Fruit fly (Drosophila melanogaster) whole organism, embryonic: ENCODE measurements around the gene ninaE.

Source experiments
- Aef1 ChIP-seq: fragments of 200-800 bp; sonication (Bioruptor generic); IDR thresholded peaks from 3 replicates; pipeline ENCODE4 v1.3.6; 2022; ENCODE audit warnings: missing biosample characterization, missing genetic modification characterization
- Atf6 ChIP-seq: fragments of 200-800 bp; sonication (Bioruptor generic); IDR thresholded peaks from 2 replicates; pipeline ENCODE4 v1.3.6; 2022; ENCODE audit warnings: missing biosample characterization, missing genetic modification characterization
- Bgb ChIP-seq: fragments of 200-800 bp; sonication (Bioruptor generic); IDR thresholded peaks from 2 replicates; pipeline ENCODE4 v1.3.6; 2022; ENCODE audit warnings: missing biosample characterization, missing genetic modification characterization; ENCODE audit not compliant: partially characterized antibody
- Bteb2 ChIP-seq: fragments of 200-800 bp; sonication (Bioruptor generic); optimal IDR thresholded peaks from 2 replicates; lab custom pipeline; 2016; ENCODE audit warnings: missing biosample characterization, missing genetic modification characterization
- CG10274 ChIP-seq: fragments of 200-800 bp; sonication (Bioruptor generic); optimal IDR thresholded peaks from 3 replicates; lab custom pipeline; 2017; ENCODE audit warnings: missing biosample characterization, mild to moderate bottlenecking, missing genetic modification characterization
- CG10462 ChIP-seq: fragments of 200-800 bp; sonication (Bioruptor generic); optimal IDR thresholded peaks from 2 replicates; lab custom pipeline; 2016; ENCODE audit warnings: missing biosample characterization, missing genetic modification characterization
- CG11093 ChIP-seq: fragments of 200-800 bp; sonication (Bioruptor generic); IDR thresholded peaks from 3 replicates; pipeline ENCODE4 v1.3.6; 2022; ENCODE audit warnings: missing biosample characterization, missing genetic modification characterization
- CG11456 ChIP-seq: fragments of 200-800 bp; sonication (Bioruptor generic); IDR thresholded peaks from 3 replicates; pipeline ENCODE4 v1.3.6; 2022; ENCODE audit warnings: missing biosample characterization, missing genetic modification characterization
- CG13296 ChIP-seq: fragments of 200-800 bp; sonication (Bioruptor generic); optimal IDR thresholded peaks from 3 replicates; lab custom pipeline; 2018; ENCODE audit warnings: missing biosample characterization, mild to moderate bottlenecking, missing genetic modification characterization
- CG15514 ChIP-seq: fragments of 200-800 bp; sonication (Bioruptor generic); optimal IDR thresholded peaks from 3 replicates; lab custom pipeline; 2017; ENCODE audit warnings: missing biosample characterization, missing genetic modification characterization, mild to moderate bottlenecking, moderate library complexity, missing genetic modification reagents
- CG15601 ChIP-seq: fragments of 200-800 bp; sonication (Bioruptor generic); optimal IDR thresholded peaks from 3 replicates; lab custom pipeline; 2019; ENCODE audit warnings: missing biosample characterization, mild to moderate bottlenecking, missing genetic modification characterization, moderate library complexity
- CG1832 ChIP-seq: fragments of 200-800 bp; sonication (Bioruptor generic); optimal IDR thresholded peaks from 2 replicates; lab custom pipeline; 2017; ENCODE audit warnings: missing biosample characterization, mild to moderate bottlenecking, missing genetic modification characterization, inconsistent platforms
- CG2712 ChIP-seq: fragments of 200-800 bp; optimal IDR thresholded peaks from 3 replicates; lab custom pipeline; 2019; ENCODE audit warnings: missing biosample characterization, mild to moderate bottlenecking, missing genetic modification characterization, moderate library complexity
- CG4404 ChIP-seq: fragments of 200-800 bp; sonication (Bioruptor generic); IDR thresholded peaks from 2 replicates; pipeline ENCODE4 v1.3.6; 2022; ENCODE audit warnings: missing biosample characterization, missing genetic modification characterization
- CG6272 ChIP-seq: fragments of 200-800 bp; sonication (Bioruptor generic); IDR thresholded peaks from 2 replicates; pipeline ENCODE4 v1.3.6; 2022; ENCODE audit warnings: missing biosample characterization, missing genetic modification characterization
- CG6813 ChIP-seq: fragments of 200-800 bp; sonication (Bioruptor generic); optimal IDR thresholded peaks from 2 replicates; lab custom pipeline; 2017; ENCODE audit warnings: missing biosample characterization, missing genetic modification characterization, mild to moderate bottlenecking, moderate library complexity, missing genetic modification reagents
- CG7357 ChIP-seq: fragments of 200-800 bp; sonication (Bioruptor generic); IDR thresholded peaks from 3 replicates; pipeline ENCODE4 v1.3.6; 2022; ENCODE audit warnings: missing biosample characterization, missing genetic modification characterization
- CG8765 ChIP-seq: fragments of 200-800 bp; sonication (Bioruptor generic); IDR thresholded peaks from 2 replicates; pipeline ENCODE4 v1.3.6; 2022; ENCODE audit warnings: missing biosample characterization, missing genetic modification characterization
- Camta ChIP-seq: fragments of 200-800 bp; sonication (Bioruptor generic); optimal IDR thresholded peaks from 2 replicates; lab custom pipeline; 2016; ENCODE audit warnings: missing biosample characterization, missing genetic modification characterization
- D ChIP-seq, 2 experiments: fragments of 200-800 bp in 1 of 2; fragments of >200 bp in 1 of 2; sonication (Bioruptor generic) in 1 of 2; optimal IDR thresholded peaks; 2 replicates in 1 of 2; 3 replicates in 1 of 2; lab custom pipeline; 2017; ENCODE audit warnings: mild to moderate bottlenecking in 1 of 2, missing biosample characterization in 1 of 2, missing genetic modification characterization in 1 of 2, missing genetic modification reagents in 1 of 2
- D19A ChIP-seq: fragments of 200-800 bp; optimal IDR thresholded peaks from 3 replicates; lab custom pipeline; 2019; ENCODE audit warnings: missing biosample characterization, mild to moderate bottlenecking, missing genetic modification characterization, moderate library complexity
- Ets97D ChIP-seq: fragments of 200-800 bp; sonication (Bioruptor generic); optimal IDR thresholded peaks from 3 replicates; lab custom pipeline; 2016; ENCODE audit warnings: missing biosample characterization, missing genetic modification characterization
- HLH4C ChIP-seq: fragments of 200-800 bp; sonication (Bioruptor generic); IDR thresholded peaks from 3 replicates; pipeline ENCODE4 v1.3.6; 2022; ENCODE audit warnings: missing biosample characterization, missing genetic modification characterization; ENCODE audit not compliant: partially characterized antibody
- Hr3 ChIP-seq: fragments of 200-800 bp; sonication (Bioruptor generic); optimal IDR thresholded peaks from 3 replicates; lab custom pipeline; 2016; ENCODE audit warnings: missing biosample characterization, missing genetic modification characterization
- Hr39 ChIP-seq: fragments of >200 bp; optimal IDR thresholded peaks from 2 replicates; lab custom pipeline; 2017
- PHDP ChIP-seq: fragments of 200-800 bp; sonication (Bioruptor generic); optimal IDR thresholded peaks from 3 replicates; lab custom pipeline; 2018; ENCODE audit warnings: missing biosample characterization, mild to moderate bottlenecking, missing genetic modification characterization, moderate library complexity
- Rx ChIP-seq: fragments of 200-800 bp; sonication (Bioruptor generic); IDR thresholded peaks from 2 replicates; pipeline ENCODE4 v1.3.6; 2022; ENCODE audit warnings: missing biosample characterization, missing genetic modification characterization
- Sox100B ChIP-seq: fragments of 200-800 bp; sonication (Bioruptor generic); optimal IDR thresholded peaks from 3 replicates; lab custom pipeline; 2018; ENCODE audit warnings: missing biosample characterization, mild to moderate bottlenecking, missing genetic modification characterization
- Sox102F ChIP-seq: fragments of 200-800 bp; sonication (Bioruptor generic); optimal IDR thresholded peaks from 2 replicates; lab custom pipeline; 2018; ENCODE audit warnings: missing biosample characterization, mild to moderate bottlenecking, missing genetic modification characterization, moderate library complexity
- bowl ChIP-seq: fragments of 200-800 bp; sonication (Bioruptor generic); IDR thresholded peaks from 2 replicates; pipeline ENCODE4 v1.3.6; 2022; ENCODE audit warnings: missing biosample characterization, missing genetic modification characterization
- cas ChIP-seq: fragments of 200-800 bp; sonication (Bioruptor generic); IDR thresholded peaks from 2 replicates; pipeline ENCODE4 v1.3.6; 2022; ENCODE audit warnings: missing biosample characterization, missing genetic modification characterization
- cg ChIP-seq: fragments of 200-800 bp; sonication (Bioruptor generic); optimal IDR thresholded peaks from 3 replicates; lab custom pipeline; 2019; ENCODE audit warnings: missing biosample characterization, mild to moderate bottlenecking, missing genetic modification characterization, moderate library complexity
- disco-r ChIP-seq: fragments of 200-800 bp; sonication (Bioruptor generic); optimal IDR thresholded peaks from 2 replicates; lab custom pipeline; 2016; ENCODE audit warnings: missing biosample characterization, missing genetic modification characterization
- dpn ChIP-seq, 2 experiments: fragments of 200-800 bp; sonication (Bioruptor generic); optimal IDR thresholded peaks; 3 replicates each; lab custom pipeline; 2016; ENCODE audit warnings: missing biosample characterization in 2 of 2, missing genetic modification characterization in 2 of 2
- esg ChIP-seq: fragments of 200-800 bp; sonication (Bioruptor generic); conservative IDR thresholded peaks from 2 replicates; pipeline ENCODE4 v1.3.6; 2022; ENCODE audit warnings: missing biosample characterization, missing genetic modification characterization
- grau ChIP-seq: fragments of 200-800 bp; optimal IDR thresholded peaks from 3 replicates; lab custom pipeline; 2019; ENCODE audit warnings: missing biosample characterization, mild to moderate bottlenecking, missing genetic modification characterization, moderate library complexity
- hkb ChIP-seq, 2 experiments: fragments of 200-800 bp in 1 of 2; fragments of >200 bp in 1 of 2; sonication (Bioruptor generic) in 1 of 2; IDR thresholded peaks in 1 of 2; optimal IDR thresholded peaks in 1 of 2; 2 replicates each; pipeline versions ENCODE4 v1.3.6 to Lab custom; 2017 to 2022; ENCODE audit warnings: missing biosample characterization in 1 of 2, missing genetic modification characterization in 1 of 2
- lab ChIP-seq: fragments of 200-800 bp; sonication (Bioruptor generic); optimal IDR thresholded peaks from 3 replicates; lab custom pipeline; 2017; ENCODE audit warnings: missing biosample characterization, missing genetic modification characterization, mild to moderate bottlenecking, moderate library complexity, missing genetic modification reagents
- nmo ChIP-seq: fragments of 200-800 bp; sonication (Bioruptor generic); optimal IDR thresholded peaks from 2 replicates; lab custom pipeline; 2018; ENCODE audit warnings: missing biosample characterization, mild to moderate bottlenecking, missing genetic modification characterization, moderate library complexity
- onecut ChIP-seq: fragments of 200-800 bp; sonication (Bioruptor generic); IDR thresholded peaks from 2 replicates; pipeline ENCODE4 v1.3.6; 2022; ENCODE audit warnings: missing biosample characterization, missing genetic modification characterization
- p53 ChIP-seq: fragments of 200-800 bp; sonication (Bioruptor generic); optimal IDR thresholded peaks from 2 replicates; lab custom pipeline; 2016; ENCODE audit warnings: missing biosample characterization, missing genetic modification characterization
- phol ChIP-seq: fragments of 200-800 bp; sonication (Bioruptor generic); optimal IDR thresholded peaks from 3 replicates; lab custom pipeline; 2018; ENCODE audit warnings: missing biosample characterization, mild to moderate bottlenecking, missing genetic modification characterization, moderate library complexity
- sima ChIP-seq: fragments of 200-800 bp; sonication (Bioruptor generic); optimal IDR thresholded peaks from 2 replicates; lab custom pipeline; 2016; ENCODE audit warnings: missing biosample characterization, missing genetic modification characterization
- sisA ChIP-seq: fragments of 200-800 bp; sonication (Bioruptor generic); IDR thresholded peaks from 2 replicates; pipeline ENCODE4 v1.3.6; 2022; ENCODE audit warnings: missing biosample characterization, missing genetic modification characterization
- sna ChIP-seq: fragments of 200-800 bp; sonication (Bioruptor generic); IDR thresholded peaks from 2 replicates; pipeline ENCODE4 v1.3.6; 2022; ENCODE audit warnings: missing biosample characterization, missing genetic modification characterization; ENCODE audit not compliant: partially characterized antibody
- stwl ChIP-seq: fragments of 200-800 bp; sonication (Bioruptor generic); optimal IDR thresholded peaks from 3 replicates; lab custom pipeline; 2018; ENCODE audit warnings: missing biosample characterization, mild to moderate bottlenecking, missing genetic modification characterization, moderate library complexity
- tin ChIP-seq: fragments of 200-800 bp; sonication (Bioruptor generic); optimal IDR thresholded peaks from 3 replicates; lab custom pipeline; 2016; ENCODE audit warnings: missing biosample characterization, missing genetic modification characterization
- tna ChIP-seq: fragments of 200-800 bp; sonication (Bioruptor generic); IDR thresholded peaks from 2 replicates; pipeline ENCODE4 v1.3.6; 2022; ENCODE audit warnings: missing biosample characterization, missing genetic modification characterization; ENCODE audit not compliant: partially characterized antibody

ninaE gene

dm6 chr3R:19875118-19875887 is 12.7 kb downstream of the ninaE start, which contains the start of gene Mrp5 (continued):
- TF ChIP-seq hkb (optimal IDR thresholded peaks at IDR 0.05; lab: Kevin White, UChicago), result no peak
- TF ChIP-seq hkb (GFP tag; IDR thresholded peaks at IDR 0.05; lab: Robert Waterston, UW), result peak; percentile 73
- TF ChIP-seq CG7357 (GFP tag; lab: Robert Waterston, UW), result no peak
- TF ChIP-seq D (optimal IDR thresholded peaks at IDR 0.05; lab: Kevin White, UChicago), result no peak
- TF ChIP-seq D (GFP tag; optimal IDR thresholded peaks at IDR 0.05; lab: Kevin White, UChicago), result peak; percentile 25
- TF ChIP-seq PHDP (tag; lab: Kevin White, UChicago), result peak; percentile 31
- peak; percentile 17 for TF ChIP-seq Hr3
- peak; percentile 32 for TF ChIP-seq CG15514 (GFP tag; lab: Kevin White, UChicago)
- peak; percentile 11 for TF ChIP-seq Bteb2
- peak; percentile 75 for TF ChIP-seq onecut (GFP tag; lab: Robert Waterston, UW)
- no peak for TF ChIP-seq sna (GFP tag; lab: Robert Waterston, UW)
- peak; percentile 15; the same call in 1 of the 2 replicates for TF ChIP-seq tna (GFP tag; lab: Robert Waterston, UW)
- TF ChIP-seq Atf6 (GFP tag; lab: Robert Waterston, UW), result peak; percentile 15; the same call in 1 of the 2 replicates
- TF ChIP-seq bowl (GFP tag; lab: Robert Waterston, UW), result no peak
- peak; percentile 66 for TF ChIP-seq sisA (GFP tag; lab: Robert Waterston, UW)
- TF ChIP-seq stwl, result no peak
- TF ChIP-seq CG11456, result peak; percentile 80
- TF ChIP-seq lab (GFP tag; lab: Kevin White, UChicago), result peak; percentile 36
- peak; percentile 24 for TF ChIP-seq CG13296 (GFP tag; lab: Kevin White, UChicago)
- TF ChIP-seq CG4404 (GFP tag; lab: Robert Waterston, UW), result no peak
- TF ChIP-seq cas (GFP tag; lab: Robert Waterston, UW), result no peak
- peak; percentile 32 for TF ChIP-seq tin (GFP tag; lab: Kevin White, UChicago)
- no peak for TF ChIP-seq CG6272
- TF ChIP-seq Sox100B, result peak; percentile 41
- TF ChIP-seq p53, result no peak
- TF ChIP-seq CG10462 (GFP tag; lab: Kevin White, UChicago), result no peak
- TF ChIP-seq Rx, result peak; percentile 53
- TF ChIP-seq CG1832 (GFP tag; lab: Kevin White, UChicago), result no peak
- TF ChIP-seq grau, result peak; percentile 40
- TF ChIP-seq CG15601 (tag; lab: Kevin White, UChicago), result no peak
- no peak for TF ChIP-seq CG10274 (GFP tag; lab: Kevin White, UChicago)
- peak; percentile 33 for TF ChIP-seq D19A (tag; lab: Kevin White, UChicago)
- TF ChIP-seq CG8765, result 0 out of 2 replicates have a peak, but pooled peaks have one; percentile 35
- peak; percentile 49; the same call in 2 of the 3 replicates for TF ChIP-seq Aef1
- peak; percentile 41 for TF ChIP-seq nmo
- TF ChIP-seq Bgb (GFP tag; lab: Robert Waterston, UW), result 0 out of 2 replicates have a peak, but pooled peaks have one; percentile 36
- 0 out of 3 replicates have a peak, but pooled peaks have one; percentile 46 for TF ChIP-seq HLH4C (GFP tag; lab: Robert Waterston, UW)
- TF ChIP-seq CG6813, result peak; percentile 35
- TF ChIP-seq disco-r (GFP tag; lab: Kevin White, UChicago), result no peak
- TF ChIP-seq cg, result peak; percentile 78
- TF ChIP-seq Camta (GFP tag; lab: Kevin White, UChicago), result peak; percentile 5
- peak; percentile 26 to 46 for TF ChIP-seq dpn (GFP tag; optimal IDR thresholded peaks at IDR 0.05; lab: Kevin White, UChicago)
- TF ChIP-seq Hr39, result no peak
- TF ChIP-seq CG2712 (tag; lab: Kevin White, UChicago), result no peak
- peak; percentile 4 for TF ChIP-seq Ets97D (GFP tag; lab: Kevin White, UChicago)
- peak; percentile 54; the same call in 2 of the 3 replicates for TF ChIP-seq CG11093 (GFP tag; lab: Robert Waterston, UW)
- TF ChIP-seq phol (tag; lab: Kevin White, UChicago), result peak; percentile 36
- TF ChIP-seq sima, result no peak
- TF ChIP-seq esg (GFP tag; lab: Robert Waterston, UW), result peak; percentile 26; the same call in 1 of the 2 replicates
- TF ChIP-seq Sox102F (GFP tag; lab: Kevin White, UChicago), result peak; percentile 36
